Worm (Caenorhabditis elegans) whole organism, midembryonic: ENCODE measurements around the gene idpc-5.

Experiments
- T22C8.4 ChIP-seq: fragments of 200-800 bp; sonication (Bioruptor generic); IDR thresholded peaks from 2 replicates; pipeline ENCODE4 v1.3.6; 2022; ENCODE audit warnings: missing genetic modification characterization, missing compliant biosample characterization
- cog-1 ChIP-seq: sonication (generic microtip); optimal IDR thresholded peaks from 2 replicates; lab custom pipeline; 2016; ENCODE audit warnings: missing genetic modification characterization, missing compliant biosample characterization
- flt-1 ChIP-seq: fragments of 200-800 bp; sonication (Bioruptor generic); IDR thresholded peaks from 2 replicates; pipeline ENCODE4 v1.3.6; 2022; ENCODE audit warnings: missing genetic modification characterization, missing compliant biosample characterization
- klf-2 ChIP-seq: fragments of 200-800 bp; sonication (Bioruptor generic); conservative IDR thresholded peaks from 2 replicates; pipeline ENCODE4 v1.3.6; 2022; ENCODE audit warnings: missing genetic modification reagents, missing genetic modification characterization, missing compliant biosample characterization
- ref-1 ChIP-seq: fragments of 200-800 bp; sonication (Bioruptor generic); conservative IDR thresholded peaks from 2 replicates; pipeline ENCODE4 v1.3.6; 2022; ENCODE audit warnings: missing genetic modification reagents, missing genetic modification characterization, missing compliant biosample characterization
- tab-1 ChIP-seq: fragments of 200-800 bp; sonication (Bioruptor generic); IDR thresholded peaks from 2 replicates; pipeline ENCODE4 v1.3.6; 2022; ENCODE audit warnings: missing genetic modification characterization, missing compliant biosample characterization
- ztf-23 ChIP-seq: fragments of 200-800 bp; sonication (Bioruptor generic); IDR thresholded peaks from 2 replicates; pipeline ENCODE4 v1.3.6; 2022; ENCODE audit warnings: missing genetic modification reagents, missing genetic modification characterization, missing compliant biosample characterization
- ztf-29 ChIP-seq: fragments of 200-800 bp; sonication (Bioruptor generic); IDR thresholded peaks from 2 replicates; pipeline ENCODE4 v1.3.6; 2022; ENCODE audit warnings: missing genetic modification reagents, missing genetic modification characterization, missing compliant biosample characterization

DNA sequence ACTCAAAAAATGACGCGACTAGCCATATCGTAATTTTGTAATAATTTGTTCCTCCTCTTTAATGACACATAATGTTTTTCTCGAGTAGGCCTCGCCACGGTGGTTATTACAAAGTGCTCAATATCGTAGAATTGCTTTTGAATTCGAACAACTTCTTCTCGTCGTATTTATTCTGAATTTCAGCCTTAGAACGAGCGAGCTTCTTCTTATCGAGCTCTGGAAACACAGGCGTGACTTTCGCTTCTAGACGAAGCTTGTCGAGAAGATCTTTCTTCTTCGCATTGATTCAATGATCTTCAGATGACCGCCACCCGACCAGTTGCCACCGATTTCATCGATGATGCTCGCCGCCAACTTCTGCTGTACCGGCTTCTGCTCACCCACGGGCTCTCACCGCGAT lies 28.6 kb upstream of the idpc-5 start, which contains the start of gene T06E4.21:
- TF ChIP-seq cog-1 (tag; lab: Kevin White, UChicago): no peak
- TF ChIP-seq ref-1 (GFP tag; lab: Robert Waterston, UW): no peak
- TF ChIP-seq flt-1 (GFP tag; lab: Robert Waterston, UW): no peak
- no peak for TF ChIP-seq ztf-29 (GFP tag; lab: Robert Waterston, UW)
- no peak for TF ChIP-seq tab-1 (GFP tag; lab: Robert Waterston, UW)
- TF ChIP-seq klf-2 (GFP tag; lab: Robert Waterston, UW): no peak
- no peak for TF ChIP-seq ztf-23 (GFP tag; lab: Robert Waterston, UW)
- no peak for TF ChIP-seq T22C8.4
